Worm (Caenorhabditis elegans) whole organism, L4 larva: ENCODE data around the gene C35C5.9.

Experiments used
- F37D6.2 ChIP-seq: sonication (generic microtip); optimal IDR thresholded peaks from 2 replicates; lab custom pipeline; 2016; ENCODE audit warnings: mild to moderate bottlenecking, missing genetic modification characterization, missing compliant biosample characterization
- R02D3.7 ChIP-seq: fragments of 150-350 bp; sonication (generic microtip); optimal IDR thresholded peaks from 3 replicates; lab custom pipeline; 2014; ENCODE audit warnings: missing biosample characterization, missing genetic modification characterization
- Y105C5A.15 ChIP-seq: fragments of 200-800 bp; sonication (Bioruptor generic); IDR thresholded peaks from 2 replicates; pipeline ENCODE4 v1.3.6; 2022; ENCODE audit warnings: missing genetic modification characterization, missing compliant biosample characterization
- aha-1 ChIP-seq: fragments of 150-350 bp; peaks from one replicate; lab custom pipeline; 2014; ENCODE audit warnings: missing biosample characterization, missing genetic modification characterization
- aly-2 ChIP-seq: sonication (generic microtip); optimal IDR thresholded peaks from 2 replicates; lab custom pipeline; 2018; ENCODE audit warnings: missing biosample characterization, missing genetic modification characterization
- arid-1 ChIP-seq: fragments of 200-800 bp; sonication (Bioruptor generic); conservative IDR thresholded peaks from 2 replicates; pipeline ENCODE4 v1.3.6; 2022; ENCODE audit warnings: missing genetic modification reagents, missing genetic modification characterization, missing compliant biosample characterization
- ceh-32 ChIP-seq: sonication (generic microtip); optimal IDR thresholded peaks from 2 replicates; lab custom pipeline; 2016; ENCODE audit warnings: mild to moderate bottlenecking, missing genetic modification characterization, missing compliant biosample characterization; ENCODE audit not compliant: poor library complexity
- ceh-44 ChIP-seq: fragments of 200-800 bp; sonication (Bioruptor generic); IDR thresholded peaks from 2 replicates; pipeline ENCODE4 v1.3.6; 2022; ENCODE audit warnings: missing genetic modification reagents, missing genetic modification characterization, missing compliant biosample characterization
- ceh-62 ChIP-seq: sonication (generic microtip); optimal IDR thresholded peaks from 2 replicates; lab custom pipeline; 2017; ENCODE audit warnings: missing biosample characterization, missing genetic modification characterization
- daf-16 ChIP-seq, 3 experiments: sonication (generic microtip); optimal IDR thresholded peaks; 2 replicates each; lab custom pipeline; 2016 to 2017; ENCODE audit warnings: missing genetic modification characterization in 3 of 3, missing genetic modification reagents in 3 of 3, mild to moderate bottlenecking in 2 of 3, missing compliant biosample characterization in 2 of 3, missing biosample characterization in 1 of 3, moderate library complexity in 1 of 3
- daf-8 ChIP-seq: fragments of 200-800 bp; sonication (Bioruptor generic); IDR thresholded peaks from 2 replicates; pipeline ENCODE4 v1.3.6; 2022; ENCODE audit warnings: missing genetic modification characterization, missing compliant biosample characterization
- egl-27 ChIP-seq: sonication (generic microtip); optimal IDR thresholded peaks from 3 replicates; lab custom pipeline; 2017; ENCODE audit warnings: missing biosample characterization, missing genetic modification reagents, missing genetic modification characterization
- fkh-10 ChIP-seq: fragments of 150-350 bp; optimal IDR thresholded peaks from 2 replicates; lab custom pipeline; 2014; ENCODE audit warnings: missing biosample characterization, missing genetic modification reagents, missing genetic modification characterization
- gei-8 ChIP-seq: fragments of 200-800 bp; sonication (Bioruptor generic); optimal IDR thresholded peaks from 2 replicates; lab custom pipeline; 2018; ENCODE audit warnings: mild to moderate bottlenecking, missing genetic modification characterization, missing compliant biosample characterization
- hlh-30 ChIP-seq: sonication (generic microtip); optimal IDR thresholded peaks from 2 replicates; lab custom pipeline; 2017; ENCODE audit warnings: antibody characterized with exemption, mild to moderate bottlenecking, missing genetic modification characterization, missing compliant biosample characterization; ENCODE audit not compliant: insufficient read depth
- lir-3 ChIP-seq: sonication (generic microtip); optimal IDR thresholded peaks from 2 replicates; lab custom pipeline; 2016; ENCODE audit warnings: mild to moderate bottlenecking, missing genetic modification characterization, missing compliant biosample characterization
- lsy-2 ChIP-seq, 2 experiments: fragments of 150-350 bp in 1 of 2; sonication (generic microtip) in 1 of 2; optimal IDR thresholded peaks; 2 replicates each; lab custom pipeline; 2014 to 2017; ENCODE audit warnings: missing biosample characterization in 2 of 2, missing genetic modification characterization in 2 of 2
- madf-5 ChIP-seq, 2 experiments: fragments of 200-800 bp; sonication (Bioruptor generic); IDR thresholded peaks; 2 replicates each; pipeline ENCODE4 v1.3.6; 2022; ENCODE audit warnings: missing compliant biosample characterization in 2 of 2, missing genetic modification characterization in 2 of 2
- madf-9 ChIP-seq: fragments of 200-800 bp; sonication (Bioruptor generic); conservative IDR thresholded peaks from 2 replicates; pipeline ENCODE4 v1.3.6; 2022; ENCODE audit warnings: missing genetic modification reagents, missing genetic modification characterization, missing compliant biosample characterization
- mxl-3 ChIP-seq: fragments of 200-800 bp; sonication (Bioruptor generic); optimal IDR thresholded peaks from 2 replicates; lab custom pipeline; 2018; ENCODE audit warnings: mild to moderate bottlenecking, missing genetic modification characterization, missing compliant biosample characterization
- nhr-102 ChIP-seq: sonication (generic microtip); optimal IDR thresholded peaks from 2 replicates; lab custom pipeline; 2016; ENCODE audit warnings: mild to moderate bottlenecking, missing genetic modification characterization, moderate library complexity, missing compliant biosample characterization
- nhr-11 ChIP-seq: fragments of 150-350 bp; optimal IDR thresholded peaks from 2 replicates; lab custom pipeline; 2014; ENCODE audit warnings: missing biosample characterization, missing genetic modification characterization
- nhr-25 ChIP-seq: sonication (generic microtip); optimal IDR thresholded peaks from 2 replicates; lab custom pipeline; 2017; ENCODE audit warnings: missing genetic modification characterization, mild to moderate bottlenecking, missing compliant biosample characterization, antibody characterized with exemption, moderate library complexity, borderline replicate concordance; ENCODE audit not compliant: insufficient read depth
- nhr-28 ChIP-seq: fragments of 150-350 bp; optimal IDR thresholded peaks from 2 replicates; lab custom pipeline; 2014; ENCODE audit warnings: missing biosample characterization, missing genetic modification characterization
- nhr-41 ChIP-seq: fragments of 200-800 bp; sonication (Bioruptor generic); IDR thresholded peaks from 2 replicates; pipeline ENCODE4 v1.3.6; 2022; ENCODE audit warnings: missing genetic modification reagents, missing genetic modification characterization, missing compliant biosample characterization
- nhr-42 ChIP-seq: fragments of 200-800 bp; sonication (Bioruptor generic); IDR thresholded peaks from 2 replicates; pipeline ENCODE4 v1.3.6; 2022; ENCODE audit warnings: missing genetic modification characterization, missing compliant biosample characterization
- nhr-76 ChIP-seq: fragments of 150-350 bp; optimal IDR thresholded peaks from 2 replicates; lab custom pipeline; 2014; ENCODE audit warnings: missing biosample characterization, missing genetic modification characterization
- nhr-77 ChIP-seq: fragments of 150-350 bp; optimal IDR thresholded peaks from 2 replicates; lab custom pipeline; 2014; ENCODE audit warnings: missing biosample characterization, missing genetic modification characterization
- php-3 ChIP-seq: fragments of 200-800 bp; sonication (Bioruptor generic); IDR thresholded peaks from 2 replicates; pipeline ENCODE4 v1.3.6; 2022; ENCODE audit warnings: missing genetic modification reagents, missing genetic modification characterization, missing compliant biosample characterization
- rbr-2 ChIP-seq: sonication (generic microtip); optimal IDR thresholded peaks from 2 replicates; lab custom pipeline; 2016; ENCODE audit warnings: missing genotype, missing genetic modification characterization, missing compliant biosample characterization
- snpc-4 ChIP-seq: fragments of 150-350 bp; optimal IDR thresholded peaks from 2 replicates; lab custom pipeline; 2014; ENCODE audit warnings: missing biosample characterization, missing genetic modification characterization
- spr-3 ChIP-seq: fragments of 200-800 bp; sonication (Bioruptor generic); optimal IDR thresholded peaks from 2 replicates; lab custom pipeline; 2018; ENCODE audit warnings: mild to moderate bottlenecking, missing genetic modification characterization, missing compliant biosample characterization
- tag-97 ChIP-seq: fragments of 200-800 bp; sonication (Bioruptor generic); IDR thresholded peaks from 2 replicates; pipeline ENCODE4 v1.3.6; 2022; ENCODE audit warnings: missing genetic modification characterization, missing compliant biosample characterization
- tra-1 ChIP-seq: fragments of 200-800 bp; sonication (Bioruptor generic); IDR thresholded peaks from 2 replicates; pipeline ENCODE4 v1.3.6; 2022; ENCODE audit warnings: missing genetic modification reagents, missing genetic modification characterization, missing compliant biosample characterization
- unc-62 ChIP-seq, 3 experiments: fragments of 150-350 bp in 1 of 3; sonication (generic microtip); optimal IDR thresholded peaks in 2 of 3; peaks in 1 of 3; 1 replicate in 1 of 3; 2 replicates in 2 of 3; lab custom pipeline; 2014 to 2017; ENCODE audit warnings: missing biosample characterization in 3 of 3, missing genetic modification characterization in 3 of 3, missing genetic modification reagents in 3 of 3, missing genotype in 1 of 3
- zfp-2 ChIP-seq: sonication (generic microtip); optimal IDR thresholded peaks from 2 replicates; lab custom pipeline; 2016; ENCODE audit warnings: mild to moderate bottlenecking, missing genetic modification characterization, missing compliant biosample characterization
- ztf-7 ChIP-seq: fragments of 150-350 bp; optimal IDR thresholded peaks from 2 replicates; lab custom pipeline; 2014; ENCODE audit warnings: missing biosample characterization, missing genetic modification characterization

The C35C5.9 gene

ce11 chrX:11547442-11548023 is 11.2 kb downstream of the C35C5.9 start:
- peak; percentile 63 for TF ChIP-seq aha-1
- TF ChIP-seq hlh-30 (tag; lab: Kevin White, UChicago): no peak
- no peak for TF ChIP-seq rbr-2 (tag; lab: Kevin White, UChicago)
- no peak for TF ChIP-seq madf-9 (GFP tag; lab: Robert Waterston, UW)
- TF ChIP-seq unc-62 (GFP tag; optimal IDR thresholded peaks at IDR 0.05 in 1 of 2; lab: Kevin White, UChicago): peak in 1 of 2 experiments; percentile 86
- TF ChIP-seq unc-62 (tag; optimal IDR thresholded peaks at IDR 0.05; lab: Kevin White, UChicago): no peak
- peak; percentile 2 for TF ChIP-seq nhr-28 (tag; lab: Kevin White, UChicago)
- peak in 1 of 2 experiments; percentile 37 for TF ChIP-seq daf-16 (GFP tag; optimal IDR thresholded peaks at IDR 0.05; lab: Kevin White, UChicago)
- no peak for TF ChIP-seq daf-16 (tag; optimal IDR thresholded peaks at IDR 0.05; lab: Kevin White, UChicago)
- TF ChIP-seq lsy-2 (tag; optimal IDR thresholded peaks at IDR 0.05; lab: Kevin White, UChicago): no peak

- TF ChIP-seq nhr-42 (GFP tag; lab: Robert Waterston, UW) (no peak), aha-1 (no peak), ztf-7 (tag; lab: Kevin White, UChicago) (no peak), F37D6.2 (tag; lab: Kevin White, UChicago) (no peak), egl-27 (tag; lab: Kevin White, UChicago) (no peak), nhr-25 (tag; lab: Kevin White, UChicago) (no peak), tra-1 (GFP tag; lab: Robert Waterston, UW) (no peak), lir-3 (no peak), aly-2 (no peak), unc-62 (GFP tag; optimal IDR thresholded peaks at IDR 0.05 in 1 of 2; lab: Kevin White, UChicago) (no peak), unc-62 (tag; optimal IDR thresholded peaks at IDR 0.05; lab: Kevin White, UChicago) (no peak), nhr-102 (tag; lab: Kevin White, UChicago) (no peak), nhr-41 (no peak), Y105C5A.15 (GFP tag; lab: Robert Waterston, UW) (no peak), php-3 (GFP tag; lab: Robert Waterston, UW) (no peak)
Observed at ce11 chrX:11548308-11548707, 11.9 kb downstream of the C35C5.9 start, which contains the start of gene mig-2. TSS of gene mig-2 (plus strand) at chrX:11548608.

- TF ChIP-seq tag-97 (peak; percentile 83; the same call in 1 of the 2 replicates), aha-1 (peak; percentile 85), F37D6.2 (tag; lab: Kevin White, UChicago) (no peak), unc-62 (GFP tag; optimal IDR thresholded peaks at IDR 0.05 in 1 of 2; lab: Kevin White, UChicago) (peak in 1 of 2 experiments; percentile 74), unc-62 (tag; optimal IDR thresholded peaks at IDR 0.05; lab: Kevin White, UChicago) (no peak)
Observed at ce11 chrX:11551808-11552207, 15.4 kb downstream of the C35C5.9 start.

- no peak for TF ChIP-seq nhr-11
- no peak for TF ChIP-seq spr-3 (GFP tag; lab: Kevin White, UChicago)
- no peak for TF ChIP-seq nhr-41
- peak in 1 of 2 experiments; percentile 65 for TF ChIP-seq unc-62 (GFP tag; optimal IDR thresholded peaks at IDR 0.05 in 1 of 2; lab: Kevin White, UChicago)
- TF ChIP-seq unc-62 (tag; optimal IDR thresholded peaks at IDR 0.05; lab: Kevin White, UChicago): no peak
- TF ChIP-seq ceh-62 (tag; lab: Kevin White, UChicago): no peak
- TF ChIP-seq snpc-4 (tag; lab: Kevin White, UChicago): no peak
- no peak for TF ChIP-seq nhr-76 (tag; lab: Kevin White, UChicago)
- TF ChIP-seq zfp-2 (tag; lab: Kevin White, UChicago): no peak
- no peak for TF ChIP-seq ceh-32 (tag; lab: Kevin White, UChicago)
- TF ChIP-seq daf-8 (GFP tag; lab: Robert Waterston, UW): no peak
- TF ChIP-seq madf-5 (GFP tag; IDR thresholded peaks at IDR 0.05; lab: Robert Waterston, UW): no peak
- no peak for TF ChIP-seq arid-1 (GFP tag; lab: Robert Waterston, UW)
- no peak for TF ChIP-seq nhr-77 (tag; lab: Kevin White, UChicago)
- no peak for TF ChIP-seq R02D3.7 (tag; lab: Kevin White, UChicago)
- no peak for TF ChIP-seq gei-8 (GFP tag; lab: Kevin White, UChicago)
- peak in 1 of 2 experiments; percentile 6 for TF ChIP-seq lsy-2 (tag; optimal IDR thresholded peaks at IDR 0.05; lab: Kevin White, UChicago)
- peak; percentile 35 for TF ChIP-seq aha-1
- TF ChIP-seq fkh-10 (GFP tag; lab: Kevin White, UChicago): peak; percentile 15
- no peak for TF ChIP-seq ceh-44 (GFP tag; lab: Robert Waterston, UW)
- TF ChIP-seq ztf-7 (tag; lab: Kevin White, UChicago): no peak
- TF ChIP-seq mxl-3 (GFP tag; lab: Kevin White, UChicago): no peak
Observed at ce11 chrX:11552879-11553278, 16.5 kb downstream of the C35C5.9 start.
